Worm (Caenorhabditis elegans): ENCODE results near the gene pssy-2.
A peak's percentile ranks its signal among the peaks of the same experiment; 100 is the strongest.

The pssy-2 gene

DNA sequence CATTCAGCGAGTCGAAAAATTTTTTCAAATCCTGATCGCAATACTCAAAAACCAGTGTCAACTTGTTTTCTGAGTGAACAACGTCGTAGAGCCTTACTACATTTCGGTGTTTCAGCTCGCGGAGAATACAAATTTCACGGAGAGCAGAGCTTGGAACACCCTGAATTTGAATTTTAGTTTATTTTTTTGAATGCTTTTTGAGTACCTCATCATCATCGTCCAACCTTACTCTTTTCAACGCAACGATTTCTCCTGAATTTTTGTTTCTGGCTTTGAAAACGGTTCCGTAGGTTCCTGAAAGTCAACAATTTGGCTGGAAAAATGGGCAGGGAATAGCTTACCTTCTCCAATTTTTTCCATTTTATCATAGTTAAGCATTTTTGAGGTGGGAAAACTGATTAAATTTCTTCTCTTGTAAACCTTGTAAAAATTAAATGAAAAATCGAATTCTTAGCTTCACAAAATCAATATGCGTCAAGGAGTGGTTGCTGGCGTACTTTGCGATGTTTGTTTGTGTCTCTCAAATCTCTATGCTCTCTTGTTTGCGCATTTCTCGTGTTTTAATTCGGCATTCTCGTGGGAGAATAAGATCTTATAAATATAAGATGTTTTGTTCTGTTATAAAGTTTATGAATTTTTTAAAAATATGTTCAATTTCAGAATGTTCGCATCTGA, 5.5 kb upstream of the pssy-2 start, which contains the start of gene cdk-5 (continued):
- peak; percentile 86 for TF ChIP-seq hlh-30 (tag; optimal IDR thresholded peaks at IDR 0.05; ENCODE audit: insufficient read depth)
- no peak for TF ChIP-seq ceh-82 (tag; optimal IDR thresholded peaks at IDR 0.05)
- no peak for TF ChIP-seq daf-12 (tag; optimal IDR thresholded peaks at IDR 0.05)
- TF ChIP-seq ceh-28 (tag; optimal IDR thresholded peaks at IDR 0.05), result peak; percentile 51
- peak; percentile 86 for TF ChIP-seq mes-2 (tag; optimal IDR thresholded peaks at IDR 0.05; ENCODE audit: poor library complexity, severe bottlenecking)
- peak; percentile 95 for TF ChIP-seq aha-1 (tag)
- no peak for TF ChIP-seq ama-1 (optimal IDR thresholded peaks at IDR 0.05)
- TF ChIP-seq skn-1 (tag; optimal IDR thresholded peaks at IDR 0.05), result no peak
- TF ChIP-seq F10B5.3 (tag; optimal IDR thresholded peaks at IDR 0.05), result peak; percentile 63
- no peak for TF ChIP-seq php-3 (GFP tag; IDR thresholded peaks at IDR 0.05)
- TF ChIP-seq cey-2 (tag; optimal IDR thresholded peaks at IDR 0.05; ENCODE audit: borderline replicate concordance, insufficient read depth), result no peak
- no peak for TF ChIP-seq R02D3.7 (tag; optimal IDR thresholded peaks at IDR 0.05)
- TF ChIP-seq unc-62 (GFP tag; optimal IDR thresholded peaks at IDR 0.05 in 1 of 2), result peak in 1 of 2 experiments; percentile 91
- TF ChIP-seq unc-62 (tag; optimal IDR thresholded peaks at IDR 0.05), result no peak
- peak; percentile 59 for TF ChIP-seq nhr-48 (tag; optimal IDR thresholded peaks at IDR 0.05)
- TF ChIP-seq mdl-1 (tag; optimal IDR thresholded peaks at IDR 0.05), result peak in 1 of 2 experiments; percentile 13
- TF ChIP-seq ces-1 (GFP tag; optimal IDR thresholded peaks at IDR 0.05), result no peak
- TF ChIP-seq lin-1 (GFP tag; IDR thresholded peaks at IDR 0.05), result 0 out of 2 replicates have a peak, but pooled peaks have one; percentile 6
- no peak for TF ChIP-seq fos-1 (tag; optimal IDR thresholded peaks at IDR 0.05)
- peak; percentile 66 for TF ChIP-seq duxl-1 (tag; optimal IDR thresholded peaks at IDR 0.05; ENCODE audit: poor library complexity)
- no peak for TF ChIP-seq tag-97 (GFP tag; IDR thresholded peaks at IDR 0.05)
- TF ChIP-seq T26A8.4 (GFP tag; IDR thresholded peaks at IDR 0.05), result peak; percentile 85
- no peak for TF ChIP-seq pqm-1 (tag; optimal IDR thresholded peaks at IDR 0.05)

DNA sequence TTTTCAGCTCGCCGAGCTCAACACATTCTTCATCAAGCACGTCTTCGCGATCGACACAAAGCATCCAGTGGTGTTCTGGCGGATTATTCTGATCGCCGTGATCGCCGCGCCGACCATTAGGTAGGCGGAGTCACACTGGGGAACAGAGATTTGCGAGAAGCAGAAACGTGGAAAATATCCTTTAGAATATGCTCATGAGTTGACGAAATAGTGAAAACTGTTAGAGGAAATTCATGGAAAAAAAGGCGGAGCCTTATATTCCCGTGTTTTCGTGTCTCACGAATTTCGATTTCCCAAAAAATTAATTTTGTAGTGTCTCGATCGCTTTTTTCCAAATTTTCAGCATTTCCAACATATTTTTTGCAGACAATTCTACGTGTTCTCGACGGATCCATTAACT, 2.9 kb downstream of the pssy-2 start:
- no peak for TF ChIP-seq mdl-1 (tag; optimal IDR thresholded peaks at IDR 0.05)
- TF ChIP-seq F44E2.7 (GFP tag; IDR thresholded peaks at IDR 0.05), result no peak
- no peak for TF ChIP-seq Y75B8A.6 (GFP tag; IDR thresholded peaks at IDR 0.05)
- no peak for TF ChIP-seq unc-62 (GFP tag; optimal IDR thresholded peaks at IDR 0.05 in 1 of 2)
- no peak for TF ChIP-seq unc-62 (tag; optimal IDR thresholded peaks at IDR 0.05)
- TF ChIP-seq sdz-12 (GFP tag; optimal IDR thresholded peaks at IDR 0.05), result no peak
- TF ChIP-seq lin-38 (GFP tag; IDR thresholded peaks at IDR 0.05), result no peak
- TF ChIP-seq ceh-28 (tag; optimal IDR thresholded peaks at IDR 0.05), result no peak
- TF ChIP-seq ceh-32 (tag; optimal IDR thresholded peaks at IDR 0.05; ENCODE audit: poor library complexity), result no peak
- no peak for TF ChIP-seq tra-1 (GFP tag; IDR thresholded peaks at IDR 0.05)
- no peak for TF ChIP-seq lin-29 (GFP tag; IDR thresholded peaks at IDR 0.05)
- no peak for TF ChIP-seq egl-27 (tag; optimal IDR thresholded peaks at IDR 0.05)
- TF ChIP-seq Y48G9A.11 (GFP tag; IDR thresholded peaks at IDR 0.05), result no peak
- TF ChIP-seq ctbp-1 (GFP tag; IDR thresholded peaks at IDR 0.05), result no peak

DNA sequence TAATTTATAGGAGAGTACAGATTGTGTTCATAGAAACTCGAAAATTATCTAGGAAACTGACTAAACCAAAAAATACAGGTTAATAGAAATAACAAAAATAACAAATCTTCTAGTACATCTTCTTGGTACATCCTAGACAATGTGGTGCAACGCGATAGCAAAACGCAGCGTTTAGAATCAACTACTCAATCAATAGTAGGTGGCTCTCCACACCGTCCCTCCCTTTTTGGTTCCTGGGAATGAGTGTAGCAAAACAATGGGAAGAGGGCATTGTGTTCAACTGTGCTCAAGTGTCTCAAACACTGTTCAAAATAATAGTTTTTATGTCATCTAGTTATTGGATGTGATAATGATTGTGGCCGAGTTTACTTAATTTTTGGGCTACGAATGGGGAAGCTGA, 5.1 kb downstream of the pssy-2 start, which contains the start of gene T27E9.6:
T27E9.6 (minus strand) TSS at position 101 of the 400 bp plus-strand sequence.
- TF ChIP-seq zag-1 (tag; optimal IDR thresholded peaks at IDR 0.05) (no peak), aha-1 (tag) (peak; percentile 43)

DNA sequence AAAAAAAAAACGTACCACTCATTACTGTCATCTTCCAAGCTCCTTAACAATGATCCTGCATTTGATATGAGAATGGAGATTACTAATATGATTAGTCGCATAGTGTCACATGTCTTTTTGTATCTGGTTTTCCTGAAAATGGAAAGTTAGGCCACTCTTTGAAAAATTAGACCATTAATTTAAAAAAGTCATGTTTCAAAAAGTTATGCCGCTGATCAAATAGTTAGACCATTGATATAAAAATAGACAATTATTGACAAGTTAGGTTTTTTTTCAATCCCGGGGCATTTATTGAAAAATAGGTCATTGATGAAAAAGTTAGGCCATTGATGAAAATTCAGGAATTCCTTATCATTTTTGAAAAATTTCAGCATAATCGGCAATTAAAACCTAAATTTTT, 12.4 kb downstream of the pssy-2 start, which contains the start of gene acc-4:
acc-4 (minus strand) TSS at position 101 of the 400 bp plus-strand sequence.
- no peak for TF ChIP-seq ceh-28 (tag; optimal IDR thresholded peaks at IDR 0.05)
- TF ChIP-seq snpc-1.2 (GFP tag; IDR thresholded peaks at IDR 0.05), result no peak
- TF ChIP-seq daf-19 (GFP tag; conservative IDR thresholded peaks at IDR 0.05), result no peak
- no peak for TF ChIP-seq ces-1 (GFP tag; optimal IDR thresholded peaks at IDR 0.05)
- no peak for TF ChIP-seq lin-29 (GFP tag; IDR thresholded peaks at IDR 0.05)
- TF ChIP-seq lin-38 (GFP tag; IDR thresholded peaks at IDR 0.05), result no peak
- TF ChIP-seq aly-2 (tag; optimal IDR thresholded peaks at IDR 0.05), result no peak
